Fruit fly (Drosophila melanogaster) whole organism, embryonic: ENCODE data around the gene pnr.
A peak's percentile ranks its signal among the peaks of the same experiment; 100 is the strongest.

Experiments used
- CG10209 ChIP-seq: fragments of 200-800 bp; sonication (Bioruptor generic); optimal IDR thresholded peaks from 3 replicates; lab custom pipeline; 2017; ENCODE audit warnings: missing biosample characterization, mild to moderate bottlenecking, missing genetic modification characterization, missing genetic modification reagents
- CG10431 ChIP-seq: fragments of 200-800 bp; sonication (Bioruptor generic); optimal IDR thresholded peaks from 3 replicates; lab custom pipeline; 2018; ENCODE audit warnings: missing biosample characterization, mild to moderate bottlenecking, missing genetic modification characterization
- CG10543 ChIP-seq: fragments of 200-800 bp; sonication (Bioruptor generic); optimal IDR thresholded peaks from 3 replicates; lab custom pipeline; 2017; ENCODE audit warnings: missing biosample characterization, mild to moderate bottlenecking, missing genetic modification characterization, moderate library complexity
- CG12769 ChIP-seq: fragments of 200-800 bp; sonication (Bioruptor generic); optimal IDR thresholded peaks from 2 replicates; lab custom pipeline; 2019; ENCODE audit warnings: missing biosample characterization, mild to moderate bottlenecking, missing genetic modification characterization, moderate library complexity
- CG1602 ChIP-seq: fragments of 200-800 bp; sonication (Bioruptor generic); optimal IDR thresholded peaks from 3 replicates; lab custom pipeline; 2016; ENCODE audit warnings: missing biosample characterization, missing genetic modification characterization
- CG16779 ChIP-seq: fragments of 200-800 bp; sonication (Bioruptor generic); IDR thresholded peaks from 2 replicates; pipeline ENCODE4 v1.3.6; 2022; ENCODE audit warnings: missing biosample characterization, missing genetic modification characterization
- CG17568 ChIP-seq: fragments of 200-800 bp; sonication (Bioruptor generic); optimal IDR thresholded peaks from 2 replicates; lab custom pipeline; 2018; ENCODE audit warnings: missing biosample characterization, mild to moderate bottlenecking, missing genetic modification characterization, moderate library complexity
- CG3065 ChIP-seq: fragments of 200-800 bp; sonication (Bioruptor generic); optimal IDR thresholded peaks from 2 replicates; lab custom pipeline; 2016; ENCODE audit warnings: missing biosample characterization, missing genetic modification characterization
- CG32767 ChIP-seq: fragments of 200-800 bp; sonication (Bioruptor generic); IDR thresholded peaks from 2 replicates; pipeline ENCODE4 v1.3.6; 2022; ENCODE audit warnings: missing biosample characterization, missing genetic modification characterization
- CG33213 ChIP-seq: fragments of 200-800 bp; sonication (Bioruptor generic); optimal IDR thresholded peaks from 3 replicates; lab custom pipeline; 2016; ENCODE audit warnings: missing biosample characterization, missing genetic modification characterization
- CG3995 ChIP-seq: fragments of 200-800 bp; sonication (Bioruptor generic); optimal IDR thresholded peaks from 3 replicates; lab custom pipeline; 2016; ENCODE audit warnings: missing biosample characterization, missing genetic modification characterization
- CG5180 ChIP-seq: fragments of 200-800 bp; sonication (Bioruptor generic); optimal IDR thresholded peaks from 3 replicates; lab custom pipeline; 2017; ENCODE audit warnings: missing biosample characterization, missing genetic modification characterization, mild to moderate bottlenecking, moderate library complexity, missing genetic modification reagents
- CG8765 ChIP-seq: fragments of 200-800 bp; sonication (Bioruptor generic); IDR thresholded peaks from 2 replicates; pipeline ENCODE4 v1.3.6; 2022; ENCODE audit warnings: missing biosample characterization, missing genetic modification characterization
- CG9437 ChIP-seq: fragments of 200-800 bp; sonication (Bioruptor generic); optimal IDR thresholded peaks from 2 replicates; lab custom pipeline; 2018; ENCODE audit warnings: missing biosample characterization, mild to moderate bottlenecking, missing genetic modification characterization
- CG9797 ChIP-seq: fragments of 200-800 bp; sonication (Bioruptor generic); optimal IDR thresholded peaks from 3 replicates; lab custom pipeline; 2018; ENCODE audit warnings: missing biosample characterization, mild to moderate bottlenecking, missing genetic modification characterization
- Dad ChIP-seq: fragments of 200-800 bp; sonication (Bioruptor generic); optimal IDR thresholded peaks from 3 replicates; lab custom pipeline; 2016; ENCODE audit warnings: missing biosample characterization, missing genetic modification characterization
- Dip2 ChIP-seq: fragments of 200-800 bp; sonication (Bioruptor generic); IDR thresholded peaks from 2 replicates; pipeline ENCODE4 v1.3.6; 2022; ENCODE audit warnings: missing biosample characterization, missing genetic modification characterization
- Fer1 ChIP-seq: fragments of 200-800 bp; sonication (Bioruptor generic); optimal IDR thresholded peaks from 2 replicates; lab custom pipeline; 2017; ENCODE audit warnings: missing biosample characterization, mild to moderate bottlenecking, missing genetic modification characterization
- Fer2 ChIP-seq: fragments of 200-800 bp; sonication (Bioruptor generic); optimal IDR thresholded peaks from 2 replicates; lab custom pipeline; 2018; ENCODE audit warnings: missing biosample characterization, mild to moderate bottlenecking, missing genetic modification characterization, moderate library complexity
- Jarid2 ChIP-seq: fragments of 200-800 bp; sonication (Bioruptor generic); optimal IDR thresholded peaks from 3 replicates; lab custom pipeline; 2017; ENCODE audit warnings: mild to moderate bottlenecking, missing biosample characterization, missing genetic modification reagents, missing genetic modification characterization
- Lhr ChIP-seq: fragments of 200-800 bp; sonication (Bioruptor generic); optimal IDR thresholded peaks from 3 replicates; lab custom pipeline; 2017; ENCODE audit warnings: mild to moderate bottlenecking, missing biosample characterization, missing genetic modification reagents, missing genetic modification characterization
- MBD-R2 ChIP-seq: fragments of 200-800 bp; sonication (Bioruptor generic); IDR thresholded peaks from 2 replicates; pipeline ENCODE4 v1.3.6; 2022; ENCODE audit warnings: missing biosample characterization, missing genetic modification characterization
- MTF-1 ChIP-seq: fragments of 200-800 bp; sonication (Bioruptor generic); optimal IDR thresholded peaks from 2 replicates; lab custom pipeline; 2018; ENCODE audit warnings: missing biosample characterization, mild to moderate bottlenecking, missing genetic modification characterization, borderline replicate concordance
- Med ChIP-seq: fragments of 200-800 bp; sonication (Bioruptor generic); peaks from one replicate; lab custom pipeline; 2016; ENCODE audit warnings: missing biosample characterization, missing genetic modification characterization, mild to moderate bottlenecking, inconsistent platforms, moderate library complexity
- Nf-YA ChIP-seq: fragments of 200-800 bp; sonication (Bioruptor generic); IDR thresholded peaks from 2 replicates; pipeline ENCODE4 v1.3.6; 2022; ENCODE audit warnings: missing biosample characterization, missing genetic modification characterization
- Ptx1 ChIP-seq: fragments of 200-800 bp; sonication (Bioruptor generic); IDR thresholded peaks from 2 replicates; pipeline ENCODE4 v1.3.6; 2022; ENCODE audit warnings: missing biosample characterization, missing genetic modification characterization
- YL-1 ChIP-seq: fragments of 200-800 bp; sonication (Bioruptor generic); optimal IDR thresholded peaks from 3 replicates; lab custom pipeline; 2017; ENCODE audit warnings: missing biosample characterization, mild to moderate bottlenecking, missing genetic modification characterization
- al ChIP-seq: fragments of 200-800 bp; sonication (Bioruptor generic); IDR thresholded peaks from 2 replicates; pipeline ENCODE4 v1.3.6; 2022; ENCODE audit warnings: missing biosample characterization, missing genetic modification characterization
- aop ChIP-seq: fragments of 200-800 bp; sonication (Bioruptor generic); IDR thresholded peaks from 2 replicates; pipeline ENCODE4 v1.3.6; 2022; ENCODE audit warnings: missing biosample characterization, missing genetic modification characterization
- bowl ChIP-seq: fragments of 200-800 bp; sonication (Bioruptor generic); IDR thresholded peaks from 2 replicates; pipeline ENCODE4 v1.3.6; 2022; ENCODE audit warnings: missing biosample characterization, missing genetic modification characterization
- crp ChIP-seq, 2 experiments: fragments of 200-800 bp; sonication (Bioruptor generic); optimal IDR thresholded peaks; 2 replicates in 1 of 2; 3 replicates in 1 of 2; lab custom pipeline; 2017; ENCODE audit warnings: missing biosample characterization in 2 of 2, missing genetic modification characterization in 2 of 2, mild to moderate bottlenecking in 1 of 2, moderate library complexity in 1 of 2
- dati ChIP-seq: fragments of 200-800 bp; sonication (Bioruptor generic); IDR thresholded peaks from 2 replicates; pipeline ENCODE4 v1.3.6; 2022; ENCODE audit warnings: missing biosample characterization, missing genetic modification characterization
- ems ChIP-seq: fragments of 200-800 bp; sonication (Bioruptor generic); optimal IDR thresholded peaks from 3 replicates; lab custom pipeline; 2016; ENCODE audit warnings: missing biosample characterization, missing genetic modification characterization
- fd64A ChIP-seq: fragments of 200-800 bp; sonication (Bioruptor generic); optimal IDR thresholded peaks from 3 replicates; lab custom pipeline; 2018; ENCODE audit warnings: missing biosample characterization, mild to moderate bottlenecking, missing genetic modification characterization
- gsb ChIP-seq: fragments of 200-800 bp; sonication (Bioruptor generic); IDR thresholded peaks from 2 replicates; pipeline ENCODE4 v1.3.6; 2022; ENCODE audit warnings: missing biosample characterization, missing genetic modification characterization
- jigr1 ChIP-seq: fragments of 200-800 bp; sonication (Bioruptor generic); IDR thresholded peaks from 3 replicates; pipeline ENCODE4 v1.3.6; 2022; ENCODE audit warnings: missing biosample characterization, missing genetic modification characterization
- jing ChIP-seq: fragments of 200-800 bp; sonication (Bioruptor generic); optimal IDR thresholded peaks from 2 replicates; lab custom pipeline; 2018; ENCODE audit warnings: missing biosample characterization, mild to moderate bottlenecking, missing genetic modification characterization
- jumu ChIP-seq: fragments of 200-800 bp; sonication (Bioruptor generic); optimal IDR thresholded peaks from 3 replicates; lab custom pipeline; 2016; ENCODE audit warnings: missing biosample characterization, missing genetic modification characterization
- lbe ChIP-seq: fragments of 200-800 bp; sonication (Bioruptor generic); optimal IDR thresholded peaks from 2 replicates; lab custom pipeline; 2016; ENCODE audit warnings: missing biosample characterization, mild to moderate bottlenecking, missing genetic modification characterization
- nerfin-2 ChIP-seq: fragments of 200-800 bp; sonication (Bioruptor generic); IDR thresholded peaks from 2 replicates; pipeline ENCODE4 v1.3.6; 2022; ENCODE audit warnings: missing biosample characterization, missing genetic modification characterization; ENCODE audit not compliant: partially characterized antibody
- peb ChIP-seq: fragments of 200-800 bp; sonication (Bioruptor generic); IDR thresholded peaks from 2 replicates; pipeline ENCODE4 v1.3.6; 2022; ENCODE audit warnings: missing biosample characterization, missing genetic modification characterization
- pnt ChIP-seq: fragments of 200-800 bp; sonication (Bioruptor generic); optimal IDR thresholded peaks from 3 replicates; lab custom pipeline; 2016; ENCODE audit warnings: missing biosample characterization, missing genetic modification characterization
- prd ChIP-seq, 3 experiments: fragments of >200 bp in 2 of 3; fragments of 200-800 bp in 1 of 3; sonication (Bioruptor generic) in 1 of 3; optimal IDR thresholded peaks in 2 of 3; IDR thresholded peaks in 1 of 3; 2 replicates in 2 of 3; 3 replicates in 1 of 3; pipeline versions ENCODE4 v1.3.6 to Lab custom; 2017 to 2022; ENCODE audit warnings: missing biosample characterization in 1 of 3, missing genetic modification characterization in 1 of 3
- row ChIP-seq: fragments of 200-800 bp; sonication (Bioruptor generic); IDR thresholded peaks from 3 replicates; pipeline ENCODE4 v1.3.6; 2022; ENCODE audit warnings: missing biosample characterization, missing genetic modification characterization
- schlank ChIP-seq: fragments of 200-800 bp; sonication (Bioruptor generic); optimal IDR thresholded peaks from 2 replicates; lab custom pipeline; 2018; ENCODE audit warnings: missing biosample characterization, mild to moderate bottlenecking, missing genetic modification characterization
- sob ChIP-seq: fragments of 200-800 bp; sonication (Bioruptor generic); IDR thresholded peaks from 2 replicates; pipeline ENCODE4 v1.3.6; 2022; ENCODE audit warnings: missing biosample characterization, missing genetic modification characterization
- ssp ChIP-seq: fragments of 200-800 bp; sonication (Bioruptor generic); IDR thresholded peaks from 2 replicates; pipeline ENCODE4 v1.3.6; 2022; ENCODE audit warnings: missing biosample characterization, missing genetic modification characterization
- tll ChIP-seq, 2 experiments: fragments of 200-800 bp in 1 of 2; fragments of >200 bp in 1 of 2; sonication (Bioruptor generic) in 1 of 2; optimal IDR thresholded peaks; 2 replicates each; lab custom pipeline; 2017 to 2019; ENCODE audit warnings: missing biosample characterization in 2 of 2, missing genetic modification characterization in 2 of 2, mild to moderate bottlenecking in 1 of 2, moderate library complexity in 1 of 2
- toy ChIP-seq: fragments of 200-800 bp; sonication (Bioruptor generic); IDR thresholded peaks from 2 replicates; pipeline ENCODE4 v1.3.6; 2022; ENCODE audit warnings: missing biosample characterization, missing genetic modification characterization
- unc-4 ChIP-seq: fragments of 200-800 bp; sonication (Bioruptor generic); IDR thresholded peaks from 2 replicates; pipeline ENCODE4 v1.3.6; 2022; ENCODE audit warnings: missing biosample characterization, missing genetic modification characterization; ENCODE audit not compliant: partially characterized antibody

The pnr gene

DNA sequence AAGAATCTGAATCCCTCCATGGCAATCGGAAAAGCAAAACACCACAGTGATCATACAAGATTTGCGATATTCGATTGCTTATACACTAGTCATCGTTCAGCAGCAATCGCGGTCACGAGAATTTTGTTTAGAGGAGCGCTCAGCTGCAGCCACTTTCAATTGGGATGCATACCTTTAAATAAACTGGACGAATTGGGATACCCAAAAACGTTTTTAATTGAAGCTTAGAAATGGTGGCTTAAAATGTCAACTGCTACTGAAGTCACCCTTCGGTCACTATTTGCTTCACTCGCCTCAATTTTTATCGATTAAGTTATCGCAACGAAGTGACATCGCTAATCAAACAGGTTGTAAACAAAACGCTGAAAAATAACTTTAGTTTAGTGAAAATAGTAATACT, 23.5 kb downstream of the pnr start, which contains the start of the genes IKKbeta and CG5013 (continued):
- TF ChIP-seq CG9437 (GFP tag; lab: Kevin White, UChicago) (no peak), CG1602 (peak; percentile 0), pnt (GFP tag; lab: Kevin White, UChicago) (peak; percentile 14), MTF-1 (GFP tag; lab: Kevin White, UChicago) (no peak), CG16779 (GFP tag; lab: Robert Waterston, UW) (no peak), row (GFP tag; lab: Robert Waterston, UW) (peak; percentile 92), Dad (GFP tag; lab: Kevin White, UChicago) (peak; percentile 44), prd (optimal IDR thresholded peaks at IDR 0.05; lab: Kevin White, UChicago) (no peak), prd (GFP tag; IDR thresholded peaks at IDR 0.05; lab: Robert Waterston, UW) (peak; percentile 74), YL-1 (GFP tag; lab: Kevin White, UChicago) (no peak), Fer2 (no peak), jumu (GFP tag; lab: Kevin White, UChicago) (peak; percentile 73), sob (GFP tag; lab: Robert Waterston, UW) (peak; percentile 70), CG3995 (GFP tag; lab: Kevin White, UChicago) (peak; percentile 100), peb (no peak), CG32767 (GFP tag; lab: Robert Waterston, UW) (0 out of 2 replicates have a peak, but pooled peaks have one; percentile 20), Ptx1 (GFP tag; lab: Robert Waterston, UW) (peak; percentile 48), al (GFP tag; lab: Robert Waterston, UW) (peak; percentile 40; the same call in 1 of the 2 replicates), CG3065 (peak; percentile 4), Med (GFP tag; lab: Kevin White, UChicago) (peak; percentile 92), bowl (GFP tag; lab: Robert Waterston, UW) (no peak), schlank (no peak), CG9797 (GFP tag; lab: Kevin White, UChicago) (peak; percentile 23), tll (GFP tag; optimal IDR thresholded peaks at IDR 0.05; lab: Kevin White, UChicago) (peak; percentile 14 to 75), gsb (GFP tag; lab: Robert Waterston, UW) (no peak), CG12769 (peak; percentile 51), CG8765 (peak; percentile 7; the same call in 1 of the 2 replicates), aop (GFP tag; lab: Robert Waterston, UW) (no peak), nerfin-2 (GFP tag; lab: Robert Waterston, UW) (no peak; the same call in none of the 2 replicates), CG10431 (GFP tag; lab: Kevin White, UChicago) (no peak), CG10543 (GFP tag; lab: Kevin White, UChicago) (peak; percentile 31), ssp (peak; percentile 34; the same call in 1 of the 2 replicates), Nf-YA (GFP tag; lab: Robert Waterston, UW) (no peak), crp (GFP tag; optimal IDR thresholded peaks at IDR 0.05; lab: Kevin White, UChicago) (no peak), Lhr (GFP tag; lab: Kevin White, UChicago) (peak; percentile 57), CG5180 (peak; percentile 98), jing (GFP tag; lab: Kevin White, UChicago) (no peak), Fer1 (GFP tag; lab: Kevin White, UChicago) (peak; percentile 22), CG10209 (GFP tag; lab: Kevin White, UChicago) (no peak), ems (GFP tag; lab: Kevin White, UChicago) (peak; percentile 43), lbe (GFP tag; lab: Kevin White, UChicago) (no peak), toy (GFP tag; lab: Robert Waterston, UW) (no peak), MBD-R2 (GFP tag; lab: Robert Waterston, UW) (peak; percentile 79), jigr1 (GFP tag; lab: Robert Waterston, UW) (no peak), dati (GFP tag; lab: Robert Waterston, UW) (no peak), unc-4 (GFP tag; lab: Robert Waterston, UW) (peak; percentile 80), CG17568 (GFP tag; lab: Kevin White, UChicago) (no peak), Jarid2 (no peak), Dip2 (GFP tag; lab: Robert Waterston, UW) (no peak), fd64A (GFP tag; lab: Kevin White, UChicago) (no peak), CG33213 (GFP tag; lab: Kevin White, UChicago) (peak; percentile 55)
